Worm (Caenorhabditis elegans) whole organism, mixed stage, embryonic: ENCODE measurements around the gene C08G9.1.

ENCODE experiments used
- M03D4.4 ChIP-seq: sonication (generic microtip); optimal IDR thresholded peaks from 2 replicates; lab custom pipeline; 2017; ENCODE audit warnings: mild to moderate bottlenecking, missing genetic modification characterization, missing compliant biosample characterization
- bed-3 ChIP-seq: fragments of 200-800 bp; sonication (Bioruptor generic); optimal IDR thresholded peaks from 3 replicates; lab custom pipeline; 2018; ENCODE audit warnings: mild to moderate bottlenecking, missing genetic modification characterization, moderate library complexity, missing compliant biosample characterization
- blmp-1 ChIP-seq: fragments of 150-350 bp; optimal IDR thresholded peaks from 2 replicates; lab custom pipeline; 2014; ENCODE audit warnings: missing biosample characterization, missing genetic modification characterization
- ceh-39 ChIP-seq: fragments of 150-350 bp; optimal IDR thresholded peaks from 2 replicates; lab custom pipeline; 2014; ENCODE audit warnings: missing biosample characterization, missing genetic modification characterization
- ceh-43 ChIP-seq: fragments of 200-800 bp; sonication (Bioruptor generic); optimal IDR thresholded peaks from 2 replicates; lab custom pipeline; 2018; ENCODE audit warnings: mild to moderate bottlenecking, missing genetic modification characterization, moderate library complexity, missing compliant biosample characterization
- ceh-83 ChIP-seq: fragments of 200-800 bp; sonication (Bioruptor generic); optimal IDR thresholded peaks from 2 replicates; lab custom pipeline; 2018; ENCODE audit warnings: mild to moderate bottlenecking, missing genetic modification characterization, missing compliant biosample characterization
- ces-1 ChIP-seq: fragments of 150-350 bp; optimal IDR thresholded peaks from 2 replicates; lab custom pipeline; 2014; ENCODE audit warnings: missing biosample characterization, missing genetic modification reagents, missing genetic modification characterization
- cnd-1 ChIP-seq: fragments of 200-800 bp; sonication (Bioruptor generic); optimal IDR thresholded peaks from 2 replicates; lab custom pipeline; 2018; ENCODE audit warnings: mild to moderate bottlenecking, missing genetic modification characterization, missing compliant biosample characterization
- drap-1 ChIP-seq: fragments of 200-800 bp; sonication (Bioruptor generic); optimal IDR thresholded peaks from 3 replicates; lab custom pipeline; 2018; ENCODE audit warnings: mild to moderate bottlenecking, missing genetic modification characterization, missing compliant biosample characterization
- elt-1 ChIP-seq: sonication (generic microtip); optimal IDR thresholded peaks from 2 replicates; lab custom pipeline; 2017; ENCODE audit warnings: missing genetic modification characterization, mild to moderate bottlenecking, missing compliant biosample characterization, antibody characterized with exemption, moderate library complexity, borderline replicate concordance; ENCODE audit not compliant: insufficient read depth
- elt-3 ChIP-seq: fragments of 150-350 bp; optimal IDR thresholded peaks from 2 replicates; lab custom pipeline; 2014; ENCODE audit warnings: missing biosample characterization, missing genetic modification characterization
- flh-1 ChIP-seq: fragments of 200-800 bp; sonication (Bioruptor generic); optimal IDR thresholded peaks from 2 replicates; lab custom pipeline; 2018; ENCODE audit warnings: mild to moderate bottlenecking, missing genetic modification characterization, moderate library complexity, missing compliant biosample characterization
- ham-2 ChIP-seq: fragments of 200-800 bp; sonication (Bioruptor generic); optimal IDR thresholded peaks from 2 replicates; lab custom pipeline; 2018; ENCODE audit warnings: mild to moderate bottlenecking, missing genetic modification characterization, missing compliant biosample characterization
- hlh-1 ChIP-seq: fragments of 150-350 bp; optimal IDR thresholded peaks from 2 replicates; lab custom pipeline; 2014; ENCODE audit warnings: missing biosample characterization, missing genetic modification reagents, missing genetic modification characterization
- lin-13 ChIP-seq: fragments of 150-350 bp; optimal IDR thresholded peaks from 2 replicates; lab custom pipeline; 2014; ENCODE audit warnings: missing biosample characterization, missing genetic modification characterization
- lin-32 ChIP-seq: fragments of 200-800 bp; sonication (Bioruptor generic); optimal IDR thresholded peaks from 2 replicates; lab custom pipeline; 2018; ENCODE audit warnings: mild to moderate bottlenecking, missing genetic modification characterization, missing compliant biosample characterization
- lsy-2 ChIP-seq: fragments of 150-350 bp; optimal IDR thresholded peaks from 2 replicates; lab custom pipeline; 2014; ENCODE audit warnings: missing biosample characterization, missing genetic modification characterization
- mab-5 ChIP-seq: fragments of 150-350 bp; optimal IDR thresholded peaks from 2 replicates; lab custom pipeline; 2014; ENCODE audit warnings: missing biosample characterization, missing genetic modification characterization
- mep-1 ChIP-seq: fragments of 150-350 bp; optimal IDR thresholded peaks from 2 replicates; lab custom pipeline; 2017; ENCODE audit warnings: missing biosample characterization, missing genetic modification reagents, missing genetic modification characterization, inconsistent platforms
- mls-2 ChIP-seq: sonication (generic microtip); optimal IDR thresholded peaks from 2 replicates; lab custom pipeline; 2016; ENCODE audit warnings: mild to moderate bottlenecking, missing genetic modification characterization, moderate library complexity, missing compliant biosample characterization
- nhr-12 ChIP-seq: fragments of 150-350 bp; optimal IDR thresholded peaks from 2 replicates; lab custom pipeline; 2014; ENCODE audit warnings: missing biosample characterization, missing genetic modification characterization
- nhr-2 ChIP-seq: fragments of 150-350 bp; optimal IDR thresholded peaks from 2 replicates; lab custom pipeline; 2014; ENCODE audit warnings: missing biosample characterization, missing genetic modification characterization
- nhr-237 ChIP-seq: fragments of 150-350 bp; optimal IDR thresholded peaks from 2 replicates; lab custom pipeline; 2014; ENCODE audit warnings: missing biosample characterization, missing genetic modification characterization
- nhr-28 ChIP-seq: fragments of 150-350 bp; optimal IDR thresholded peaks from 2 replicates; lab custom pipeline; 2014; ENCODE audit warnings: missing biosample characterization, missing genetic modification characterization
- nhr-76 ChIP-seq: sonication (generic microtip); optimal IDR thresholded peaks from 2 replicates; lab custom pipeline; 2017; ENCODE audit warnings: missing biosample characterization, missing genetic modification characterization
- pha-4 ChIP-seq: fragments of 150-350 bp; optimal IDR thresholded peaks from 2 replicates; lab custom pipeline; 2018; ENCODE audit warnings: missing biosample characterization, missing genetic modification reagents, missing genetic modification characterization
- sem-2 ChIP-seq: fragments of 200-800 bp; sonication (Bioruptor generic); optimal IDR thresholded peaks from 2 replicates; lab custom pipeline; 2018; ENCODE audit warnings: mild to moderate bottlenecking, missing genetic modification characterization, missing compliant biosample characterization
- snpc-4 ChIP-seq: fragments of 150-350 bp; optimal IDR thresholded peaks from 2 replicates; lab custom pipeline; 2014; ENCODE audit warnings: missing biosample characterization, missing genetic modification characterization
- sptf-1 ChIP-seq: sonication (generic microtip); optimal IDR thresholded peaks from 2 replicates; lab custom pipeline; 2017; ENCODE audit warnings: mild to moderate bottlenecking, missing genetic modification characterization, moderate library complexity, missing compliant biosample characterization
- tbx-8 ChIP-seq: fragments of 200-800 bp; sonication (Bioruptor generic); optimal IDR thresholded peaks from 2 replicates; lab custom pipeline; 2018; ENCODE audit warnings: mild to moderate bottlenecking, missing genetic modification characterization, moderate library complexity, missing compliant biosample characterization
- unc-120 ChIP-seq: sonication (generic microtip); optimal IDR thresholded peaks from 2 replicates; lab custom pipeline; 2017; ENCODE audit warnings: missing genetic modification characterization, missing compliant biosample characterization; ENCODE audit not compliant: poor library complexity, severe bottlenecking
- unc-39 ChIP-seq: fragments of 150-350 bp; optimal IDR thresholded peaks from 2 replicates; lab custom pipeline; 2014; ENCODE audit warnings: missing biosample characterization, missing genetic modification characterization
- unc-62 ChIP-seq: fragments of 150-350 bp; optimal IDR thresholded peaks from 2 replicates; lab custom pipeline; 2014; ENCODE audit warnings: missing biosample characterization, missing genetic modification reagents, missing genetic modification characterization
- zip-8 ChIP-seq: fragments of 150-350 bp; optimal IDR thresholded peaks from 2 replicates; lab custom pipeline; 2014; ENCODE audit warnings: missing biosample characterization, missing genetic modification characterization
- ztf-11 ChIP-seq: fragments of 150-350 bp; optimal IDR thresholded peaks from 2 replicates; lab custom pipeline; 2014; ENCODE audit warnings: missing biosample characterization, missing genetic modification characterization

The C08G9.1 gene

DNA sequence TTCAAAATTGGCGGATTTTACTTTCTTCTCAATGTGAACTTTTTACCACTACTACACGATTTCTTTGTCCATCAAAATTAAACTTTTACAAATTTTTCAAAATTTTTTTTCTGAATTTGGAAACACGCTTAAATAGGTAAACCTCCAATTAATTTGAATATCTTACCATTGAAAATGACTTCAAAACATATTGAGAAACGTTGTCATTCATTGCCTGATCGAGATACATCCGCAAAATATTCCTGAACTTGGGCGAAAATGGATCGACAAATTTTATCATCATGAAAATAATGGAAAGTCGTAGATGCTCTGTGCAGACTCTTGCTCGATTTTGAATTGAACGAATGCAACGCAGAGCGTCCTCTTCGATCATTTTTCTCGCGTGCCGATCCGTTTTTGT lies 11.7 kb upstream of the C08G9.1 start:
- no peak for TF ChIP-seq unc-62 (GFP tag; lab: Kevin White, UChicago)
- no peak for TF ChIP-seq flh-1 (GFP tag; lab: Kevin White, UChicago)
- no peak for TF ChIP-seq unc-120 (tag; lab: Kevin White, UChicago)
- TF ChIP-seq lin-13 (tag; lab: Kevin White, UChicago), result no peak
- TF ChIP-seq ceh-83 (GFP tag; lab: Kevin White, UChicago), result no peak
- TF ChIP-seq nhr-2 (tag; lab: Kevin White, UChicago), result no peak
- no peak for TF ChIP-seq elt-1 (tag; lab: Kevin White, UChicago)
- TF ChIP-seq ces-1 (GFP tag; lab: Kevin White, UChicago), result no peak
- no peak for TF ChIP-seq nhr-28 (tag; lab: Kevin White, UChicago)
- TF ChIP-seq zip-8 (tag; lab: Kevin White, UChicago), result no peak

ce11 chrIV:7650433-7650832 lies 8.1 kb upstream of the C08G9.1 start:
- TF ChIP-seq zip-8 (tag; lab: Kevin White, UChicago), result no peak
- no peak for TF ChIP-seq lsy-2 (tag; lab: Kevin White, UChicago)
- no peak for TF ChIP-seq snpc-4 (tag; lab: Kevin White, UChicago)
- TF ChIP-seq flh-1 (GFP tag; lab: Kevin White, UChicago), result no peak
- no peak for TF ChIP-seq ceh-83 (GFP tag; lab: Kevin White, UChicago)
- no peak for TF ChIP-seq nhr-2 (tag; lab: Kevin White, UChicago)
- no peak for TF ChIP-seq ham-2 (GFP tag; lab: Kevin White, UChicago)
- no peak for TF ChIP-seq mep-1 (tag; lab: Kevin White, UChicago)
- no peak for TF ChIP-seq bed-3 (GFP tag; lab: Kevin White, UChicago)
- TF ChIP-seq mab-5, result no peak
- no peak for TF ChIP-seq tbx-8
- TF ChIP-seq unc-62 (GFP tag; lab: Kevin White, UChicago), result no peak
- TF ChIP-seq lin-13 (tag; lab: Kevin White, UChicago), result no peak
- TF ChIP-seq M03D4.4 (tag; lab: Kevin White, UChicago), result no peak
- TF ChIP-seq, all 35 proteins: peak for 0

- no peak for TF ChIP-seq unc-120 (tag; lab: Kevin White, UChicago)
- TF ChIP-seq, all 35 proteins: peak for 0
Observed at ce11 chrIV:7651120-7651519, 7.4 kb upstream of the C08G9.1 start, which contains the start of gene cima-1. Gene cima-1 (plus strand): TSS chrIV:7651459.

ce11 chrIV:7653198-7653597 lies 5.4 kb upstream of the C08G9.1 start:
- TF ChIP-seq ham-2 (GFP tag; lab: Kevin White, UChicago), result no peak
- TF ChIP-seq lin-13 (tag; lab: Kevin White, UChicago), result no peak
- no peak for TF ChIP-seq unc-39 (tag; lab: Kevin White, UChicago)
- no peak for TF ChIP-seq ceh-43 (GFP tag; lab: Kevin White, UChicago)
- no peak for TF ChIP-seq unc-120 (tag; lab: Kevin White, UChicago)
- no peak for TF ChIP-seq hlh-1 (tag; lab: Kevin White, UChicago)

ce11 chrIV:7654212-7654778 lies 4.3 kb upstream of the C08G9.1 start, which contains the start of gene nrde-4:
Gene nrde-4 (minus strand): TSS chrIV:7654262.
- TF ChIP-seq ceh-39 (tag; lab: Kevin White, UChicago) (peak; percentile 14), nhr-28 (tag; lab: Kevin White, UChicago) (no peak), M03D4.4 (tag; lab: Kevin White, UChicago) (no peak), bed-3 (GFP tag; lab: Kevin White, UChicago) (peak; percentile 4), ham-2 (GFP tag; lab: Kevin White, UChicago) (peak; percentile 75), ceh-83 (GFP tag; lab: Kevin White, UChicago) (no peak), zip-8 (tag; lab: Kevin White, UChicago) (no peak), mab-5 (no peak), lsy-2 (tag; lab: Kevin White, UChicago) (peak; percentile 80), sptf-1 (tag; lab: Kevin White, UChicago) (peak; percentile 68), elt-3 (tag; lab: Kevin White, UChicago) (no peak), ztf-11 (tag; lab: Kevin White, UChicago) (no peak), drap-1 (no peak), flh-1 (GFP tag; lab: Kevin White, UChicago) (no peak), cnd-1 (tag; lab: Kevin White, UChicago) (peak; percentile 30), mls-2 (tag; lab: Kevin White, UChicago) (peak; percentile 16), nhr-237 (tag; lab: Kevin White, UChicago) (peak; percentile 86), snpc-4 (tag; lab: Kevin White, UChicago) (no peak), tbx-8 (no peak), blmp-1 (tag; lab: Kevin White, UChicago) (peak; percentile 97), unc-120 (tag; lab: Kevin White, UChicago) (no peak), unc-39 (tag; lab: Kevin White, UChicago) (no peak), ces-1 (GFP tag; lab: Kevin White, UChicago) (peak; percentile 34), hlh-1 (tag; lab: Kevin White, UChicago) (no peak), elt-1 (tag; lab: Kevin White, UChicago) (peak; percentile 84), lin-13 (tag; lab: Kevin White, UChicago) (no peak), sem-2 (GFP tag; lab: Kevin White, UChicago) (no peak), lin-32 (GFP tag; lab: Kevin White, UChicago) (no peak), nhr-2 (tag; lab: Kevin White, UChicago) (no peak), mep-1 (tag; lab: Kevin White, UChicago) (peak; percentile 86), nhr-12 (tag; lab: Kevin White, UChicago) (no peak), unc-62 (GFP tag; lab: Kevin White, UChicago) (no peak), nhr-76 (tag; lab: Kevin White, UChicago) (no peak), pha-4 (tag; lab: Kevin White, UChicago) (no peak), ceh-43 (GFP tag; lab: Kevin White, UChicago) (no peak)
